Worm (Caenorhabditis elegans): ENCODE data around the gene K10D2.8.

DNA sequence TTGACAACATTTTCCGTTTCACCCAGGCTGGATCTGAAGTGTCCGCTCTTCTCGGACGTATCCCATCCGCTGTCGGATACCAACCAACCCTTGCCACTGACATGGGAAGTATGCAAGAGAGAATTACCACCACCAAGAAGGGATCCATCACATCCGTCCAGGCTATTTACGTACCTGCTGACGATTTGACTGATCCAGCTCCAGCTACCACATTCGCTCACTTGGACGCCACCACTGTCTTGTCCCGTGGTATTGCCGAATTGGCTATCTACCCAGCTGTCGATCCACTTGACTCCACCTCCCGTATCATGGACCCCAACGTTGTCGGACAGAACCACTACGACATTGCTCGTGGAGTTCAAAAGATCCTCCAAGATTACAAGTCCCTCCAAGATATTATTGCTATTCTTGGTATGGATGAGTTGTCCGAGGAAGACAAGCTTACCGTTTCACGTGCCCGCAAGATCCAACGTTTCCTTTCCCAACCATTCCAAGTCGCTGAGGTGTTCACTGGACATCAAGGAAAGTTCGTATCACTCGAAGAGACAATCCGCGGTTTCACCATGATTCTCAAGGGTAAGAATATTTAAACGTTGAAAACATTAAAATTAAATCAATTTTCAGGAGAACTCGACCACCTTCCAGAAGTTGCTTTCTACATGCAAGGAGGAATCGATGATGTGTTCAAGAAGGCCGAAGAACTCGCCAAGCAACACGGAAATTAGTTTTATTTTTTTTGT lies 41.2 kb downstream of the K10D2.8 start:
- TF ChIP-seq F10E7.11 (tag; optimal IDR thresholded peaks at IDR 0.05), result no peak
- no peak for TF ChIP-seq F39B2.1 (GFP tag; IDR thresholded peaks at IDR 0.05)
- no peak for TF ChIP-seq B0035.1 (tag; optimal IDR thresholded peaks at IDR 0.05)
- no peak for TF ChIP-seq B0019.2 (GFP tag; conservative IDR thresholded peaks at IDR 0.05)
- TF ChIP-seq zfh-2 (GFP tag; conservative IDR thresholded peaks at IDR 0.05), result no peak
